Worm (Caenorhabditis elegans): Measurements from ENCODE around the gene osm-10.

The osm-10 gene

ce11 chrIII:7216924-7217521, 26.1 kb upstream of the osm-10 start:
- TF ChIP-seq snpc-1.2 (GFP tag; IDR thresholded peaks at IDR 0.05) = no peak
- no peak for TF ChIP-seq mxl-2 (GFP tag; conservative IDR thresholded peaks at IDR 0.05)
- no peak for TF ChIP-seq R02D3.7 (tag; optimal IDR thresholded peaks at IDR 0.05)
- no peak for TF ChIP-seq F37D6.2 (tag; optimal IDR thresholded peaks at IDR 0.05)
- TF ChIP-seq daf-8 (GFP tag; IDR thresholded peaks at IDR 0.05) = no peak
- TF ChIP-seq nhr-6 (tag; optimal IDR thresholded peaks at IDR 0.05) = no peak
- TF ChIP-seq nhr-25 (tag; optimal IDR thresholded peaks at IDR 0.05; ENCODE audit: borderline replicate concordance, insufficient read depth) = no peak
- no peak for TF ChIP-seq rbr-2 (tag; optimal IDR thresholded peaks at IDR 0.05)
- TF ChIP-seq ceh-28 (tag; optimal IDR thresholded peaks at IDR 0.05) = no peak
- TF ChIP-seq lim-7 (GFP tag; IDR thresholded peaks at IDR 0.05) = no peak
- peak; percentile 82 for TF ChIP-seq nhr-11 (tag; optimal IDR thresholded peaks at IDR 0.05)
- no peak for TF ChIP-seq Y48G9A.11 (GFP tag; IDR thresholded peaks at IDR 0.05)
- no peak for TF ChIP-seq ztf-11 (tag; optimal IDR thresholded peaks at IDR 0.05)
- peak in 1 of 2 experiments; percentile 18 for TF ChIP-seq lsy-2 (tag; optimal IDR thresholded peaks at IDR 0.05)
- TF ChIP-seq daf-16 (GFP tag; optimal IDR thresholded peaks at IDR 0.05) = peak in 1 of 2 experiments; percentile 95
- no peak for TF ChIP-seq daf-16 (tag; optimal IDR thresholded peaks at IDR 0.05)
- TF ChIP-seq F10B5.3 (tag; optimal IDR thresholded peaks at IDR 0.05) = no peak
- TF ChIP-seq jun-1 (tag; optimal IDR thresholded peaks at IDR 0.05) = no peak
- TF ChIP-seq F44E2.7 (GFP tag; IDR thresholded peaks at IDR 0.05) = no peak
- no peak for TF ChIP-seq madf-9 (GFP tag; conservative IDR thresholded peaks at IDR 0.05)
- TF ChIP-seq ZK546.5 (tag; optimal IDR thresholded peaks at IDR 0.05) = no peak
- no peak for TF ChIP-seq ztf-7 (tag; optimal IDR thresholded peaks at IDR 0.05)
- TF ChIP-seq saeg-2 (GFP tag; IDR thresholded peaks at IDR 0.05) = no peak
- TF ChIP-seq ama-1 (optimal IDR thresholded peaks at IDR 0.05) = no peak
- no peak for TF ChIP-seq lir-3 (tag; optimal IDR thresholded peaks at IDR 0.05)
- peak; percentile 68 for TF ChIP-seq hlh-30 (tag; optimal IDR thresholded peaks at IDR 0.05; ENCODE audit: insufficient read depth)
- no peak for TF ChIP-seq mdt-29 (GFP tag; IDR thresholded peaks at IDR 0.05)
- TF ChIP-seq mes-2 (tag; optimal IDR thresholded peaks at IDR 0.05; ENCODE audit: poor library complexity, severe bottlenecking) = no peak
- TF ChIP-seq pha-4 (GFP tag; IDR thresholded peaks at IDR 0.05) = no peak
- no peak for TF ChIP-seq pha-4 (tag; optimal IDR thresholded peaks at IDR 0.05)
- TF ChIP-seq mdl-1 (tag; optimal IDR thresholded peaks at IDR 0.05) = peak in 1 of 2 experiments; percentile 0
- no peak for TF ChIP-seq T20F7.1 (GFP tag; optimal IDR thresholded peaks at IDR 0.05)
- TF ChIP-seq ceh-32 (tag; optimal IDR thresholded peaks at IDR 0.05; ENCODE audit: poor library complexity) = no peak
- peak; percentile 68 for TF ChIP-seq hlh-11 (tag; optimal IDR thresholded peaks at IDR 0.05)
- TF ChIP-seq nhr-48 (tag; optimal IDR thresholded peaks at IDR 0.05) = no peak
- no peak for TF ChIP-seq nhr-77 (tag; optimal IDR thresholded peaks at IDR 0.05)
- no peak for TF ChIP-seq arid-1 (GFP tag; conservative IDR thresholded peaks at IDR 0.05)
- 0 out of 2 replicates have a peak, but pooled peaks have one; percentile 48 for TF ChIP-seq ceh-20 (GFP tag; IDR thresholded peaks at IDR 0.05)
- no peak for TF ChIP-seq lin-39 (tag; optimal IDR thresholded peaks at IDR 0.05)
- no peak for TF ChIP-seq mxl-3 (GFP tag; optimal IDR thresholded peaks at IDR 0.05)
- TF ChIP-seq hmg-1.1 (GFP tag; IDR thresholded peaks at IDR 0.05) = no peak
- peak; percentile 5 for TF ChIP-seq nhr-28 (tag; optimal IDR thresholded peaks at IDR 0.05)
- TF ChIP-seq set-16 (GFP tag; IDR thresholded peaks at IDR 0.05) = no peak
- peak in 1 of 2 experiments; percentile 68 for TF ChIP-seq unc-62 (GFP tag; optimal IDR thresholded peaks at IDR 0.05 in 1 of 2)
- TF ChIP-seq unc-62 (tag; optimal IDR thresholded peaks at IDR 0.05) = no peak
- no peak for TF ChIP-seq zag-1 (tag; optimal IDR thresholded peaks at IDR 0.05)
- TF ChIP-seq Y105C5A.15 (GFP tag; IDR thresholded peaks at IDR 0.05) = no peak
- TF ChIP-seq aha-1 (tag) = peak; percentile 84
- TF ChIP-seq nhr-102 (tag; optimal IDR thresholded peaks at IDR 0.05) = no peak
- TF ChIP-seq nhr-111 (GFP tag; optimal IDR thresholded peaks at IDR 0.05) = no peak
- TF ChIP-seq dmd-6 (GFP tag; IDR thresholded peaks at IDR 0.05) = no peak
- no peak for TF ChIP-seq ZK337.2 (GFP tag; IDR thresholded peaks at IDR 0.05)

All from whole organism, L4 larva.